Worm (Caenorhabditis elegans): ENCODE measurements around the gene B0034.4.

B0034.4 gene

ce11 chrII:5974878-5975277 is 5.5 kb upstream of the B0034.4 start, which contains the start of gene B0034.5:
TSS of gene B0034.5 (minus strand) at chrII:5974978.
- TF ChIP-seq elt-3 (tag; optimal IDR thresholded peaks at IDR 0.05) (no peak), nhr-23 (tag; optimal IDR thresholded peaks at IDR 0.05) (no peak), elt-1 (tag; optimal IDR thresholded peaks at IDR 0.05) (no peak), nhr-12 (tag; optimal IDR thresholded peaks at IDR 0.05) (no peak), lin-11 (tag; optimal IDR thresholded peaks at IDR 0.05) (no peak), peb-1 (tag; optimal IDR thresholded peaks at IDR 0.05) (no peak), nhr-25 (tag; optimal IDR thresholded peaks at IDR 0.05) (no peak), egl-27 (tag; optimal IDR thresholded peaks at IDR 0.05) (no peak), nhr-129 (tag; optimal IDR thresholded peaks at IDR 0.05) (no peak)

- TF ChIP-seq C34F6.9 (tag; optimal IDR thresholded peaks at IDR 0.05) = no peak
- no peak for TF ChIP-seq sma-9 (GFP tag; optimal IDR thresholded peaks at IDR 0.05)
- no peak for TF ChIP-seq sma-9 (tag; optimal IDR thresholded peaks at IDR 0.05)
- no peak for TF ChIP-seq ama-1 (optimal IDR thresholded peaks at IDR 0.05)
- TF ChIP-seq zag-1 (tag; optimal IDR thresholded peaks at IDR 0.05) = no peak
- no peak for TF ChIP-seq lsy-2 (tag; optimal IDR thresholded peaks at IDR 0.05)
- TF ChIP-seq mdl-1 (tag; optimal IDR thresholded peaks at IDR 0.05) = no peak
- no peak for TF ChIP-seq ZK546.5 (tag; optimal IDR thresholded peaks at IDR 0.05)
- TF ChIP-seq nhr-77 (tag; optimal IDR thresholded peaks at IDR 0.05) = no peak
These were observed 1.3 kb downstream of the B0034.4 start, which contains the start of gene B0034.1 for ce11 chrII:5968037-5968436. TSS of gene B0034.1 (plus strand) at chrII:5968337.

- peak; percentile 31 for TF ChIP-seq zag-1 (tag; optimal IDR thresholded peaks at IDR 0.05)
- TF ChIP-seq mdl-1 (tag; optimal IDR thresholded peaks at IDR 0.05) = no peak
- TF ChIP-seq nhr-6 (tag; optimal IDR thresholded peaks at IDR 0.05) = no peak
- no peak for TF ChIP-seq sma-3 (GFP tag; optimal IDR thresholded peaks at IDR 0.05)
- TF ChIP-seq nhr-10 (tag; optimal IDR thresholded peaks at IDR 0.05) = no peak
- no peak for TF ChIP-seq Y55F3AM.14 (GFP tag; optimal IDR thresholded peaks at IDR 0.05)
- peak in 1 of 2 experiments; percentile 21 for TF ChIP-seq lsy-2 (tag; optimal IDR thresholded peaks at IDR 0.05)
- peak; percentile 23 for TF ChIP-seq snpc-4 (tag; optimal IDR thresholded peaks at IDR 0.05)
- TF ChIP-seq crh-2 (tag; optimal IDR thresholded peaks at IDR 0.05) = no peak
- TF ChIP-seq nhr-12 (tag; optimal IDR thresholded peaks at IDR 0.05) = no peak
- TF ChIP-seq elt-1 (tag; optimal IDR thresholded peaks at IDR 0.05) = no peak
- no peak for TF ChIP-seq alr-1 (tag; optimal IDR thresholded peaks at IDR 0.05)
- no peak for TF ChIP-seq mbf-1 (tag; optimal IDR thresholded peaks at IDR 0.05)
- TF ChIP-seq lin-11 (tag; optimal IDR thresholded peaks at IDR 0.05) = peak; percentile 55
- TF ChIP-seq skn-1 (tag; optimal IDR thresholded peaks at IDR 0.05) = no peak
- no peak for TF ChIP-seq ceh-16 (tag; optimal IDR thresholded peaks at IDR 0.05)
- TF ChIP-seq gmeb-1 (tag; optimal IDR thresholded peaks at IDR 0.05) = no peak
- no peak for TF ChIP-seq lin-39 (tag; optimal IDR thresholded peaks at IDR 0.05)
- TF ChIP-seq sma-9 (GFP tag; optimal IDR thresholded peaks at IDR 0.05) = peak; percentile 2
- no peak for TF ChIP-seq sma-9 (tag; optimal IDR thresholded peaks at IDR 0.05)
- no peak for TF ChIP-seq nhr-25 (tag; optimal IDR thresholded peaks at IDR 0.05)
- no peak for TF ChIP-seq lin-13 (GFP tag; optimal IDR thresholded peaks at IDR 0.05)
- TF ChIP-seq ceh-82 (tag; optimal IDR thresholded peaks at IDR 0.05) = no peak
- peak; percentile 16 for TF ChIP-seq F13H6.1 (tag; optimal IDR thresholded peaks at IDR 0.05)
- peak; percentile 39 for TF ChIP-seq C34F6.9 (tag; optimal IDR thresholded peaks at IDR 0.05)
- TF ChIP-seq R02D3.7 (tag; optimal IDR thresholded peaks at IDR 0.05) = no peak
- TF ChIP-seq unc-62 (GFP tag; optimal IDR thresholded peaks at IDR 0.05) = no peak
- TF ChIP-seq egl-27 (tag; optimal IDR thresholded peaks at IDR 0.05) = no peak
- TF ChIP-seq ztf-1 (GFP tag; conservative IDR thresholded peaks at IDR 0.05) = no peak
- no peak for TF ChIP-seq sem-4 (tag; optimal IDR thresholded peaks at IDR 0.05)
- no peak for TF ChIP-seq ZK546.5 (tag; optimal IDR thresholded peaks at IDR 0.05)
- no peak for TF ChIP-seq fos-1 (tag; optimal IDR thresholded peaks at IDR 0.05)
- TF ChIP-seq nhr-237 (tag; optimal IDR thresholded peaks at IDR 0.05) = no peak
- no peak for TF ChIP-seq nhr-11 (tag; optimal IDR thresholded peaks at IDR 0.05)
- TF ChIP-seq nhr-129 (tag; optimal IDR thresholded peaks at IDR 0.05) = peak; percentile 32
- TF ChIP-seq nhr-23 (tag; optimal IDR thresholded peaks at IDR 0.05) = no peak
- TF ChIP-seq nhr-77 (tag; optimal IDR thresholded peaks at IDR 0.05) = no peak
- peak; percentile 26 for TF ChIP-seq unc-55 (GFP tag; optimal IDR thresholded peaks at IDR 0.05)
- no peak for TF ChIP-seq dmd-4 (tag; optimal IDR thresholded peaks at IDR 0.05)
These were observed 2.7 kb downstream of the B0034.4 start for ce11 chrII:5966637-5967036.

All from whole organism, L2 larva.